Worm (Caenorhabditis elegans) whole organism, young adult: ENCODE results near the gene F44D12.19.

Experiments
- F10E7.11 ChIP-seq: sonication (generic microtip); optimal IDR thresholded peaks from 2 replicates; lab custom pipeline; 2017; ENCODE audit warnings: mild to moderate bottlenecking, missing genetic modification characterization, moderate library complexity, missing compliant biosample characterization
- ama-1 ChIP-seq, 3 experiments: fragments of 150-350 bp in 1 of 3; sonication (generic microtip) in 2 of 3; optimal IDR thresholded peaks; 2 replicates each; lab custom pipeline; 2014 to 2018; ENCODE audit warnings: missing biosample characterization in 2 of 3, missing genetic modification characterization in 2 of 3, missing genetic modification reagents in 2 of 3
- athp-1 ChIP-seq: sonication (generic microtip); optimal IDR thresholded peaks from 2 replicates; lab custom pipeline; 2017; ENCODE audit warnings: mild to moderate bottlenecking, missing genetic modification characterization, missing compliant biosample characterization
- ceh-40 ChIP-seq: fragments of 200-800 bp; sonication (Bioruptor generic); IDR thresholded peaks from 2 replicates; pipeline ENCODE4 v1.3.6; 2022; ENCODE audit warnings: missing genetic modification characterization, missing compliant biosample characterization
- ceh-91 ChIP-seq: fragments of 200-800 bp; sonication (Bioruptor generic); IDR thresholded peaks from 2 replicates; pipeline ENCODE4 v1.3.6; 2022; ENCODE audit warnings: missing genetic modification reagents, missing genetic modification characterization, missing compliant biosample characterization
- egrh-3 ChIP-seq: fragments of 200-800 bp; sonication (Bioruptor generic); IDR thresholded peaks from 2 replicates; pipeline ENCODE4 v1.3.6; 2022; ENCODE audit warnings: missing genetic modification reagents, missing genetic modification characterization, missing compliant biosample characterization
- hlh-26 ChIP-seq: fragments of 200-800 bp; sonication (Bioruptor generic); conservative IDR thresholded peaks from 2 replicates; pipeline ENCODE4 v1.3.6; 2022; ENCODE audit warnings: missing genetic modification reagents, missing genetic modification characterization, missing compliant biosample characterization
- sea-2 ChIP-seq: fragments of 200-800 bp; sonication (Bioruptor generic); IDR thresholded peaks from 2 replicates; pipeline ENCODE4 v1.3.6; 2022; ENCODE audit warnings: missing genetic modification characterization, missing compliant biosample characterization
- tlf-1 ChIP-seq: fragments of 200-800 bp; sonication (Bioruptor generic); optimal IDR thresholded peaks from 2 replicates; lab custom pipeline; 2018; ENCODE audit warnings: mild to moderate bottlenecking, missing genetic modification characterization, missing compliant biosample characterization
- unc-130 ChIP-seq: sonication (generic microtip); optimal IDR thresholded peaks from 2 replicates; lab custom pipeline; 2016; ENCODE audit warnings: missing genetic modification reagents, missing genetic modification characterization, missing compliant biosample characterization
- unc-62 ChIP-seq: fragments of 150-350 bp; optimal IDR thresholded peaks from 2 replicates; lab custom pipeline; 2014; ENCODE audit warnings: missing biosample characterization, missing genetic modification reagents, missing genetic modification characterization

- TF ChIP-seq unc-130 = no peak
- TF ChIP-seq ceh-91 (GFP tag; lab: Robert Waterston, UW) = no peak
- no peak for TF ChIP-seq ama-1 (optimal IDR thresholded peaks at IDR 0.05; lab: Kevin White, UChicago)
- TF ChIP-seq ama-1 (GFP tag; optimal IDR thresholded peaks at IDR 0.05; lab: Kevin White, UChicago) = no peak
- TF ChIP-seq egrh-3 = no peak
- no peak for TF ChIP-seq ceh-40 (GFP tag; lab: Robert Waterston, UW)
- TF ChIP-seq F10E7.11 (tag; lab: Kevin White, UChicago) = no peak
- no peak for TF ChIP-seq unc-62
- TF ChIP-seq tlf-1 (GFP tag; lab: Kevin White, UChicago) = no peak
- no peak for TF ChIP-seq sea-2 (GFP tag; lab: Robert Waterston, UW)
- TF ChIP-seq athp-1 (tag; lab: Kevin White, UChicago) = no peak
- no peak for TF ChIP-seq hlh-26
Measured at ce11 chrIV:10016977-10017376, 4.4 kb upstream of the F44D12.19 start, which contains the start of gene ent-7.
